Fruit fly (Drosophila melanogaster): ENCODE data around the gene tut.

tut gene

dm6 chr3L:8185263-8186227, 25.0 kb downstream of the tut start (continued):
- TF ChIP-seq BEAF-32 (GFP tag; optimal IDR thresholded peaks at IDR 0.05) (no peak), dm (GFP tag; optimal IDR thresholded peaks at IDR 0.05) (no peak), ap (GFP tag; IDR thresholded peaks at IDR 0.05) (no peak), en (GFP tag; optimal IDR thresholded peaks at IDR 0.05) (no peak), trh (GFP tag; optimal IDR thresholded peaks at IDR 0.05) (no peak), CG10462 (GFP tag; optimal IDR thresholded peaks at IDR 0.05) (no peak), CG10321 (GFP tag; IDR thresholded peaks at IDR 0.05) (no peak), TFAM (GFP tag; optimal IDR thresholded peaks at IDR 0.05) (no peak), chif (GFP tag; optimal IDR thresholded peaks at IDR 0.05) (peak in 1 of 2 experiments; percentile 49), Mes4 (GFP tag; optimal IDR thresholded peaks at IDR 0.05) (peak; percentile 63), gt (GFP tag; IDR thresholded peaks at IDR 0.05) (no peak), E2f1 (GFP tag; IDR thresholded peaks at IDR 0.05) (peak; percentile 52), CG15514 (GFP tag; optimal IDR thresholded peaks at IDR 0.05) (no peak), CG9215 (GFP tag; IDR thresholded peaks at IDR 0.05) (peak; percentile 38), Optix (GFP tag; IDR thresholded peaks at IDR 0.05) (peak; percentile 56; the same call in 1 of the 3 replicates), CG3726 (GFP tag; IDR thresholded peaks at IDR 0.05) (no peak), CG10267 (tag; optimal IDR thresholded peaks at IDR 0.05) (peak; percentile 9), CG18764 (GFP tag; optimal IDR thresholded peaks at IDR 0.05) (no peak), gce (GFP tag; IDR thresholded peaks at IDR 0.05) (no peak), CG4707 (GFP tag; optimal IDR thresholded peaks at IDR 0.05) (no peak), jigr1 (GFP tag; IDR thresholded peaks at IDR 0.05) (no peak), Eip74EF (GFP tag; optimal IDR thresholded peaks at IDR 0.05) (peak in 1 of 2 experiments; percentile 27), dan (GFP tag; IDR thresholded peaks at IDR 0.05) (no peak), phol (tag; optimal IDR thresholded peaks at IDR 0.05) (peak; percentile 43), CG17802 (tag; optimal IDR thresholded peaks at IDR 0.05) (no peak), fu2 (GFP tag; optimal IDR thresholded peaks at IDR 0.05) (peak; percentile 51), Taf1 (GFP tag; IDR thresholded peaks at IDR 0.05) (0 out of 2 replicates have a peak, but pooled peaks have one; percentile 38), Hand (GFP tag; optimal IDR thresholded peaks at IDR 0.05) (no peak), bsh (GFP tag; optimal IDR thresholded peaks at IDR 0.05) (peak in 1 of 2 experiments; percentile 34), MBD-R2 (GFP tag; IDR thresholded peaks at IDR 0.05) (peak; percentile 6; the same call in 1 of the 2 replicates), CG11456 (GFP tag; IDR thresholded peaks at IDR 0.05) (0 out of 3 replicates have a peak, but pooled peaks have one; percentile 60), pzg (GFP tag; optimal IDR thresholded peaks at IDR 0.05) (no peak), Atf-2 (GFP tag; optimal IDR thresholded peaks at IDR 0.05) (peak; percentile 69), Deaf1 (tag; optimal IDR thresholded peaks at IDR 0.05) (peak; percentile 23), CG16815 (GFP tag; optimal IDR thresholded peaks at IDR 0.05) (no peak), mld (GFP tag; IDR thresholded peaks at IDR 0.05; ENCODE audit: partially characterized antibody) (no peak), Kr (GFP tag; optimal IDR thresholded peaks at IDR 0.05) (no peak), CrebB (tag; optimal IDR thresholded peaks at IDR 0.05) (peak; percentile 48), CG12155 (GFP tag; optimal IDR thresholded peaks at IDR 0.05) (peak; percentile 47), CG4424 (GFP tag; optimal IDR thresholded peaks at IDR 0.05) (peak; percentile 43), kay (GFP tag; optimal IDR thresholded peaks at IDR 0.05) (peak; percentile 43), crol (GFP tag; IDR thresholded peaks at IDR 0.05) (peak; percentile 39; the same call in 1 of the 2 replicates), HLH3B (GFP tag; IDR thresholded peaks at IDR 0.05) (peak; percentile 28; the same call in 1 of the 2 replicates), gsb (GFP tag; IDR thresholded peaks at IDR 0.05) (peak; percentile 47; the same call in 1 of the 2 replicates), CG8765 (GFP tag; IDR thresholded peaks at IDR 0.05) (no peak), CG18599 (GFP tag; optimal IDR thresholded peaks at IDR 0.05) (peak; percentile 80), ewg (GFP tag; optimal IDR thresholded peaks at IDR 0.05) (peak; percentile 32), CG14050 (GFP tag; IDR thresholded peaks at IDR 0.05) (0 out of 3 replicates have a peak, but pooled peaks have one; percentile 16)

Measured in whole organism, embryonic.